Fruit fly (Drosophila melanogaster): ENCODE results near the gene Mob2.
A peak's percentile ranks its signal among the peaks of the same experiment; 100 is the strongest.

Gene Mob2

dm6 chr3L:11542437-11542836 lies 19.6 kb downstream of the Mob2 start:
- TF ChIP-seq toy (GFP tag; IDR thresholded peaks at IDR 0.05) (no peak), Dfd (GFP tag; optimal IDR thresholded peaks at IDR 0.05) (peak in 1 of 2 experiments; percentile 49)

- TF ChIP-seq CG12942 (GFP tag; optimal IDR thresholded peaks at IDR 0.05): peak; percentile 11
- no peak for TF ChIP-seq ase (GFP tag; IDR thresholded peaks at IDR 0.05)
- TF ChIP-seq Atf3 (GFP tag; optimal IDR thresholded peaks at IDR 0.05): no peak
- TF ChIP-seq Vsx1 (GFP tag; optimal IDR thresholded peaks at IDR 0.05): peak; percentile 80
- peak; percentile 28; the same call in 1 of the 2 replicates for TF ChIP-seq CG11696 (GFP tag; IDR thresholded peaks at IDR 0.05)
- peak; percentile 69 for TF ChIP-seq lab (GFP tag; optimal IDR thresholded peaks at IDR 0.05)
- TF ChIP-seq sob (GFP tag; IDR thresholded peaks at IDR 0.05): 0 out of 2 replicates have a peak, but pooled peaks have one; percentile 37
- TF ChIP-seq CG6683 (GFP tag; optimal IDR thresholded peaks at IDR 0.05): peak; percentile 22
- TF ChIP-seq CG8388 (GFP tag; optimal IDR thresholded peaks at IDR 0.05): no peak
- peak; percentile 13 for TF ChIP-seq exex (tag; optimal IDR thresholded peaks at IDR 0.05)
- TF ChIP-seq CG8290 (GFP tag; optimal IDR thresholded peaks at IDR 0.05): no peak
- TF ChIP-seq CG8290 (tag; optimal IDR thresholded peaks at IDR 0.05): peak in 1 of 2 experiments; percentile 32
- peak; percentile 26 for TF ChIP-seq Max (GFP tag; optimal IDR thresholded peaks at IDR 0.05)
- TF ChIP-seq sug (tag; optimal IDR thresholded peaks at IDR 0.05): peak; percentile 16
- TF ChIP-seq CG2199 (GFP tag; IDR thresholded peaks at IDR 0.05): 0 out of 3 replicates have a peak, but pooled peaks have one; percentile 39
- TF ChIP-seq lola (GFP tag; optimal IDR thresholded peaks at IDR 0.05): peak in 1 of 3 experiments; percentile 12
- TF ChIP-seq CG12219 (GFP tag; optimal IDR thresholded peaks at IDR 0.05): peak; percentile 23
- peak; percentile 54 for TF ChIP-seq Fer1 (GFP tag; optimal IDR thresholded peaks at IDR 0.05)
- peak; percentile 37 for TF ChIP-seq CG1529 (GFP tag; optimal IDR thresholded peaks at IDR 0.05)
- peak; percentile 25 for TF ChIP-seq CG17829 (tag; optimal IDR thresholded peaks at IDR 0.05)
- peak; percentile 47 for TF ChIP-seq Side (GFP tag; optimal IDR thresholded peaks at IDR 0.05)
- peak; percentile 68 for TF ChIP-seq HHEX (GFP tag; optimal IDR thresholded peaks at IDR 0.05)
- no peak for TF ChIP-seq HLH4C (GFP tag; IDR thresholded peaks at IDR 0.05; ENCODE audit: partially characterized antibody)
- peak; percentile 7 for TF ChIP-seq gcm (GFP tag; optimal IDR thresholded peaks at IDR 0.05)
- no peak for TF ChIP-seq CG4424 (GFP tag; optimal IDR thresholded peaks at IDR 0.05)
- peak; percentile 44 for TF ChIP-seq CG11723 (GFP tag; optimal IDR thresholded peaks at IDR 0.05)
- no peak for TF ChIP-seq ssp (GFP tag; IDR thresholded peaks at IDR 0.05)
- peak; percentile 38 for TF ChIP-seq unpg (GFP tag; optimal IDR thresholded peaks at IDR 0.05)
- TF ChIP-seq fd102C (GFP tag; optimal IDR thresholded peaks at IDR 0.05): no peak
- peak; percentile 27 for TF ChIP-seq CG14710 (tag; optimal IDR thresholded peaks at IDR 0.05)
- no peak for TF ChIP-seq CG30431 (GFP tag; optimal IDR thresholded peaks at IDR 0.05)
- peak; percentile 53; the same call in 1 of the 3 replicates for TF ChIP-seq gce (GFP tag; IDR thresholded peaks at IDR 0.05)
- peak; percentile 79 for TF ChIP-seq ATbp (GFP tag; optimal IDR thresholded peaks at IDR 0.05)
- TF ChIP-seq bigmax (GFP tag; optimal IDR thresholded peaks at IDR 0.05): no peak
- peak; percentile 21 for TF ChIP-seq Nf-YC (tag; optimal IDR thresholded peaks at IDR 0.05)
- peak; percentile 72 for TF ChIP-seq CG2202 (tag; optimal IDR thresholded peaks at IDR 0.05)
- peak; percentile 24 for TF ChIP-seq en (GFP tag; optimal IDR thresholded peaks at IDR 0.05)
- TF ChIP-seq onecut (GFP tag; IDR thresholded peaks at IDR 0.05): peak; percentile 29; the same call in 1 of the 2 replicates
- TF ChIP-seq CG11504 (tag; optimal IDR thresholded peaks at IDR 0.05): peak; percentile 13
- TF ChIP-seq nmo (GFP tag; optimal IDR thresholded peaks at IDR 0.05): no peak
- TF ChIP-seq Jarid2 (GFP tag; optimal IDR thresholded peaks at IDR 0.05): peak; percentile 3
- peak; percentile 58 for TF ChIP-seq odd (GFP tag; optimal IDR thresholded peaks at IDR 0.05)
- no peak for TF ChIP-seq Optix (GFP tag; IDR thresholded peaks at IDR 0.05)
- peak; percentile 52 for TF ChIP-seq CG8359 (GFP tag; optimal IDR thresholded peaks at IDR 0.05; ENCODE audit: borderline replicate concordance)
- peak; percentile 68 for TF ChIP-seq HLHmδ (GFP tag; optimal IDR thresholded peaks at IDR 0.05)
- TF ChIP-seq Hmr (GFP tag; optimal IDR thresholded peaks at IDR 0.05): peak; percentile 51
These were observed 21.7 kb downstream of the Mob2 start for dm6 chr3L:11540330-11540702.

Data from whole organism, embryonic.